Worm (Caenorhabditis elegans) whole organism, L2 larva: ENCODE results near the gene C33E10.1.

Experiments used
- C34F6.9 ChIP-seq: fragments of 150-350 bp; optimal IDR thresholded peaks from 2 replicates; lab custom pipeline; 2014; ENCODE audit warnings: missing biosample characterization, missing genetic modification characterization
- F13H6.1 ChIP-seq: sonication (generic microtip); optimal IDR thresholded peaks from 2 replicates; lab custom pipeline; 2016; ENCODE audit warnings: missing genetic modification characterization, missing compliant biosample characterization
- R02D3.7 ChIP-seq: fragments of 150-350 bp; optimal IDR thresholded peaks from 2 replicates; lab custom pipeline; 2014; ENCODE audit warnings: missing biosample characterization, missing genetic modification characterization
- Y55F3AM.14 ChIP-seq: fragments of 200-800 bp; sonication (Bioruptor generic); optimal IDR thresholded peaks from 2 replicates; lab custom pipeline; 2018; ENCODE audit warnings: mild to moderate bottlenecking, missing genetic modification characterization, missing compliant biosample characterization
- ZK546.5 ChIP-seq: sonication (generic microtip); optimal IDR thresholded peaks from 2 replicates; lab custom pipeline; 2017; ENCODE audit warnings: missing biosample characterization, missing genetic modification characterization
- alr-1 ChIP-seq: fragments of 150-350 bp; optimal IDR thresholded peaks from 2 replicates; lab custom pipeline; 2014; ENCODE audit warnings: missing biosample characterization, missing genetic modification characterization
- ama-1 ChIP-seq: fragments of 150-350 bp; optimal IDR thresholded peaks from 2 replicates; lab custom pipeline; 2018; ENCODE audit warnings: inconsistent platforms
- ceh-82 ChIP-seq: fragments of 150-350 bp; optimal IDR thresholded peaks from 2 replicates; lab custom pipeline; 2014; ENCODE audit warnings: missing biosample characterization, missing genetic modification characterization
- dmd-4 ChIP-seq: sonication (generic microtip); optimal IDR thresholded peaks from 2 replicates; lab custom pipeline; 2017; ENCODE audit warnings: missing biosample characterization, missing genetic modification characterization
- egl-27 ChIP-seq: sonication (generic microtip); optimal IDR thresholded peaks from 3 replicates; lab custom pipeline; 2017; ENCODE audit warnings: missing biosample characterization, missing genetic modification reagents, missing genetic modification characterization
- elt-1 ChIP-seq: fragments of 150-350 bp; optimal IDR thresholded peaks from 2 replicates; lab custom pipeline; 2014; ENCODE audit warnings: missing biosample characterization, missing genetic modification characterization
- elt-3 ChIP-seq: sonication (generic microtip); optimal IDR thresholded peaks from 2 replicates; lab custom pipeline; 2017; ENCODE audit warnings: missing biosample characterization, missing genetic modification characterization
- mab-5 ChIP-seq: fragments of 150-350 bp; optimal IDR thresholded peaks from 2 replicates; lab custom pipeline; 2014; ENCODE audit warnings: missing biosample characterization, missing genetic modification characterization
- mbf-1 ChIP-seq: sonication (generic microtip); optimal IDR thresholded peaks from 2 replicates; lab custom pipeline; 2017; ENCODE audit warnings: missing biosample characterization, missing genetic modification characterization
- mdl-1 ChIP-seq, 2 experiments: fragments of 150-350 bp in 1 of 2; sonication (generic microtip) in 1 of 2; optimal IDR thresholded peaks; 2 replicates each; lab custom pipeline; 2017; ENCODE audit warnings: missing biosample characterization in 2 of 2, missing genetic modification characterization in 2 of 2
- nhr-11 ChIP-seq: fragments of 150-350 bp; optimal IDR thresholded peaks from 2 replicates; lab custom pipeline; 2014; ENCODE audit warnings: missing biosample characterization, missing genetic modification characterization
- nhr-129 ChIP-seq: fragments of 150-350 bp; optimal IDR thresholded peaks from 2 replicates; lab custom pipeline; 2014; ENCODE audit warnings: missing biosample characterization, missing genetic modification characterization
- nhr-21 ChIP-seq: fragments of 150-350 bp; optimal IDR thresholded peaks from 2 replicates; lab custom pipeline; 2014; ENCODE audit warnings: missing biosample characterization, missing genetic modification characterization
- nhr-237 ChIP-seq: fragments of 150-350 bp; optimal IDR thresholded peaks from 2 replicates; lab custom pipeline; 2014; ENCODE audit warnings: missing biosample characterization, missing genetic modification characterization
- peb-1 ChIP-seq: fragments of 150-350 bp; optimal IDR thresholded peaks from 2 replicates; lab custom pipeline; 2014; ENCODE audit warnings: missing biosample characterization, missing genetic modification characterization
- sem-4 ChIP-seq: fragments of 150-350 bp; optimal IDR thresholded peaks from 2 replicates; lab custom pipeline; 2014; ENCODE audit warnings: missing biosample characterization, missing genetic modification reagents, missing genetic modification characterization
- sma-9 ChIP-seq, 2 experiments: fragments of 150-350 bp in 1 of 2; sonication (generic microtip) in 1 of 2; optimal IDR thresholded peaks; 2 replicates each; lab custom pipeline; 2014 to 2016; ENCODE audit warnings: missing genetic modification characterization in 2 of 2, mild to moderate bottlenecking in 1 of 2, missing biosample characterization in 1 of 2, missing compliant biosample characterization in 1 of 2, missing genetic modification reagents in 1 of 2, moderate library complexity in 1 of 2
- snpc-4 ChIP-seq: fragments of 150-350 bp; optimal IDR thresholded peaks from 2 replicates; lab custom pipeline; 2014; ENCODE audit warnings: missing biosample characterization, missing genetic modification characterization
- unc-55 ChIP-seq: fragments of 150-350 bp; sonication (generic microtip); optimal IDR thresholded peaks from 3 replicates; lab custom pipeline; 2014; ENCODE audit warnings: missing biosample characterization, missing genetic modification reagents, missing genetic modification characterization
- unc-62 ChIP-seq: fragments of 150-350 bp; optimal IDR thresholded peaks from 2 replicates; lab custom pipeline; 2014; ENCODE audit warnings: missing biosample characterization, missing genetic modification reagents, missing genetic modification characterization
- zag-1 ChIP-seq: fragments of 150-350 bp; optimal IDR thresholded peaks from 2 replicates; lab custom pipeline; 2014; ENCODE audit warnings: missing biosample characterization, missing genetic modification characterization
- ztf-1 ChIP-seq: fragments of 200-800 bp; sonication (Bioruptor generic); conservative IDR thresholded peaks from 2 replicates; pipeline ENCODE4 v1.3.6; 2022; ENCODE audit warnings: missing genetic modification characterization, missing compliant biosample characterization
- ztf-11 ChIP-seq: sonication (generic microtip); optimal IDR thresholded peaks from 2 replicates; lab custom pipeline; 2017; ENCODE audit warnings: missing biosample characterization, missing genetic modification characterization

Gene C33E10.1

ce11 chrX:17349411-17349810 lies 44.4 kb downstream of the C33E10.1 start:
- TF ChIP-seq ceh-82 (tag; lab: Kevin White, UChicago) (no peak), zag-1 (tag; lab: Kevin White, UChicago) (no peak), mdl-1 (tag; optimal IDR thresholded peaks at IDR 0.05; lab: Kevin White, UChicago) (no peak), mab-5 (tag; lab: Kevin White, UChicago) (no peak), egl-27 (tag; lab: Kevin White, UChicago) (no peak), alr-1 (tag; lab: Kevin White, UChicago) (no peak), peb-1 (no peak), elt-3 (tag; lab: Kevin White, UChicago) (no peak), Y55F3AM.14 (GFP tag; lab: Kevin White, UChicago) (no peak), snpc-4 (tag; lab: Kevin White, UChicago) (no peak), elt-1 (tag; lab: Kevin White, UChicago) (no peak), nhr-237 (tag; lab: Kevin White, UChicago) (no peak), unc-62 (no peak), dmd-4 (tag; lab: Kevin White, UChicago) (no peak), nhr-21 (tag; lab: Kevin White, UChicago) (no peak), sem-4 (tag; lab: Kevin White, UChicago) (no peak), unc-55 (GFP tag; lab: Kevin White, UChicago) (no peak), ztf-1 (GFP tag; lab: Robert Waterston, UW) (no peak)

- TF ChIP-seq sma-9 (GFP tag; optimal IDR thresholded peaks at IDR 0.05; lab: Kevin White, UChicago) (peak; percentile 33), sma-9 (tag; optimal IDR thresholded peaks at IDR 0.05; lab: Kevin White, UChicago) (no peak), elt-3 (tag; lab: Kevin White, UChicago) (no peak), C34F6.9 (peak; percentile 3), snpc-4 (tag; lab: Kevin White, UChicago) (no peak), nhr-11 (tag; lab: Kevin White, UChicago) (no peak)
Observed at ce11 chrX:17352098-17352497, 47.1 kb downstream of the C33E10.1 start.

- TF ChIP-seq ztf-11 (tag; lab: Kevin White, UChicago), result no peak
- TF ChIP-seq snpc-4 (tag; lab: Kevin White, UChicago), result no peak
- TF ChIP-seq ztf-1 (GFP tag; lab: Robert Waterston, UW), result no peak
- TF ChIP-seq unc-55 (GFP tag; lab: Kevin White, UChicago), result no peak
- TF ChIP-seq alr-1 (tag; lab: Kevin White, UChicago), result no peak
- TF ChIP-seq peb-1, result no peak
- TF ChIP-seq ama-1 (lab: Kevin White, UChicago), result no peak
- no peak for TF ChIP-seq C34F6.9
- no peak for TF ChIP-seq R02D3.7 (tag; lab: Kevin White, UChicago)
- TF ChIP-seq F13H6.1 (tag; lab: Kevin White, UChicago), result no peak
- no peak for TF ChIP-seq ceh-82 (tag; lab: Kevin White, UChicago)
- TF ChIP-seq mbf-1 (tag; lab: Kevin White, UChicago), result no peak
- no peak for TF ChIP-seq nhr-129 (tag; lab: Kevin White, UChicago)
- no peak for TF ChIP-seq ZK546.5
Observed at ce11 chrX:17355462-17355861, 50.4 kb downstream of the C33E10.1 start.
